Fruit fly (Drosophila melanogaster): Measurements from ENCODE around the gene SmydA-9.

- TF ChIP-seq CG16779 (tag; optimal IDR thresholded peaks at IDR 0.05) (no peak), Sox14 (GFP tag; optimal IDR thresholded peaks at IDR 0.05) (no peak)
These were observed 21.5 kb upstream of the SmydA-9 start, which contains the start of gene CG12121 for dm6 chrX:9232199-9232598.
